Worm (Caenorhabditis elegans) whole organism, young adult: Measurements from ENCODE around the gene K05F1.6.

ENCODE experiments used
- dpl-1 ChIP-seq: fragments of 150-350 bp; optimal IDR thresholded peaks from 2 replicates; lab custom pipeline; 2014; ENCODE audit warnings: missing biosample characterization, missing genetic modification reagents, missing genetic modification characterization
- lsl-1 ChIP-seq: fragments of 200-800 bp; sonication (Bioruptor generic); optimal IDR thresholded peaks from 2 replicates; lab custom pipeline; 2018; ENCODE audit warnings: mild to moderate bottlenecking, missing genetic modification characterization, moderate library complexity, missing compliant biosample characterization

ce11 chrII:5774879-5775278 is 7.4 kb upstream of the K05F1.6 start:
- TF ChIP-seq dpl-1 (no peak), lsl-1 (GFP tag; lab: Kevin White, UChicago) (no peak)
